Fruit fly (Drosophila melanogaster): ENCODE results near the gene CG14974.

Gene CG14974

DNA sequence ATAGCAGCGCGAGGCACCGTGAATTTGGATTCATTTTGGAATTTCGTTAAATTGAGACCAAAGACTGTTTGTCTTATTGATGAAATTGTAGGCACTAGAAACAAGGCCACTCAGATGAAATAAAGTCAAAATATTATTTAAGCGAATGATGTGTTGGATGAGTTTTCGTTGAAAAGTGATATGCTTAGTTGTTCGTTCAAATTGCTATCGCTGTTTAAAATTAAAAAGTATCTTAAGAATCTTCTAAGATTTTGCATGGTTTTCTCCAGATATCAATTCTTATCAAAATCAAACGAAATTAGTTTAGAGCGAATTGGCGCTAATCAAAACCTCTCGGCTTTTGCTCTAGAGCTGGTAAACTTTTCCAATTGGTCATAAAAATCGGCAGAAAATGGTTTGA lies at the start of gene CG14974:
CG14974 (minus strand) TSS at position 101 of the 400 bp plus-strand sequence.
- TF ChIP-seq CG8478 (optimal IDR thresholded peaks at IDR 0.05), result no peak

DNA sequence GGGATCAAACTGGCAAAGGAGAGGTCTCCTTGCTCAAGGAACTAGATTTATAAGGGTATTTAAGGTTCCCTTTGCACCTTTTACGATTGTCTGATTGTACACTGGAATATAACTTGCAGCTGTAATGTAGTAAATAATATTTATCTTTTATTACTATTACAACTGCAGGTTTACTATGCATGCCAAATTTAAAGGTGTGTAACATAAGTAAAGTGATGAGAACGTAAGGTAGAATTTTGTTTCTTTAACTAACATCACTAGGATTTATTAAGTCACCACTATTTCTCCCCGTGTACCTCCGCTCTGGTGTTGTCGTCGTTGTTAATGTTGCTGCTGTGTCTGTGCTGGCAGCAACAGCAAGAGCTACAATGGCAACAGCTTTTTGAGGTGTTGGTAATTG lies 46.8 kb upstream of the CG14974 start:
- TF ChIP-seq CG8478 (optimal IDR thresholded peaks at IDR 0.05) (no peak), CTCF (optimal IDR thresholded peaks at IDR 0.05) (no peak)

DNA sequence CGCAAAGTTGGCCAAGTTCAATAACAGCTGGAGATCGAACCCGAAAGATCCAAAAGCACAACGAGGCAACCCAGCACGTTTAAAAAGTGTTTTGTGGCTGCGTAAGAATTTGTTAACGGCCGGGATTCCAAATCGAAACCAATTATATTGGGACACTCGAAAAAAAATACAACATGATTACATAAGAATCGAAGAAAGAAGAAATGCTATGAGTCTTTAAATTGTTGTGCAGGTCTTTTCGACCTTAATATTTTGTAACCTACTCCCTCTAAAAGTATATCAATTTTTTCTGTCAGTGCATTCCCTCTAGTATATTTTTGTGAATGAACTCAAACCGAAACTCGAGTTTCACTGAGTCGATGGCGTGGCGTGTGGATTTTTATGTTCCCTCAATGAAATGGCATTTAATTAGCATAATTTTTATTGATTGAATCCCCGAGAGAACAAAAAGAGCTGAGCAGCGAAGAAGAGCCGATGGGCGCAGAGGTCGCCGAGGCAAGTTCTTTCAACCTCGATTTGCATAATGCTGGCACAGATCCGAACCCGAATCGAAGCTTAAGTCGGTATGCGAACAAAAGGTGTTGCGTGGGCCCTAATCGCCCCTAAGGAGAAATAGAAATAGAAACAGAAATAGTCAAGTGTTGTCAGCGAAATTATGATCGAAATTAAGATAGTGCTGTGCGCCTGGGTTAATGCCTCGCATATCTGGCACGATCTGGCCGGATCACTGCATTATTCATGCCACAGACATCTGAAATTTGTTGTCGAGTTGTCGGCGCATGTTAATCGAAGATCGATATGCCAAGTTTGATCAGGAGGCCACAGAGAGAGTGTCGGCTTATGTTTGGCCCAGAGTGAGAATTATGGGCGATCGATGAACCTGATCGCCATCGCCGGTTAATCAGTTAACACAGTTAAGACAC lies 44.7 kb upstream of the CG14974 start:
- no peak for TF ChIP-seq CTCF (optimal IDR thresholded peaks at IDR 0.05)
- TF ChIP-seq CG8478 (optimal IDR thresholded peaks at IDR 0.05), result no peak

DNA sequence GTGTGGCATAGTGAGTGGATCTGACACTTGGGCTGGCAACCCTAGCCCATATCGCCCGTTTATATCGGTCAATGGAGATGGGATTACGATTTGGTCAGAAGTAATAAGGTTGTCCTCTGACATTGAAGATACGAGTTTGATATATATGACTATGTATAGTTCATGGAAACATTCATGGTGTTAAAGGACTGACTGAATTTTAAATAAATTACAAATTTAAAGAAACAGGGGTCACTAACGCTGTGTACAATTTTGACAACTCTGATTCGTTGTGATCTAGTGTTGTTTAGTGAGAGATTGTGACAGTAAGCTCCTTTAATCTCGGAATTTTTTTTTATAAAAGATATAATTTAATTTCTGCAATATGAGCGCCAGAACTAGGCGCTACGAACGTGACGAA lies 37.9 kb upstream of the CG14974 start, which contains the start of gene CG43098:
CG43098 (plus strand) TSS at position 301 of the 400 bp plus-strand sequence.
- TF ChIP-seq CG8478 (optimal IDR thresholded peaks at IDR 0.05) (no peak), CTCF (optimal IDR thresholded peaks at IDR 0.05) (no peak)

DNA sequence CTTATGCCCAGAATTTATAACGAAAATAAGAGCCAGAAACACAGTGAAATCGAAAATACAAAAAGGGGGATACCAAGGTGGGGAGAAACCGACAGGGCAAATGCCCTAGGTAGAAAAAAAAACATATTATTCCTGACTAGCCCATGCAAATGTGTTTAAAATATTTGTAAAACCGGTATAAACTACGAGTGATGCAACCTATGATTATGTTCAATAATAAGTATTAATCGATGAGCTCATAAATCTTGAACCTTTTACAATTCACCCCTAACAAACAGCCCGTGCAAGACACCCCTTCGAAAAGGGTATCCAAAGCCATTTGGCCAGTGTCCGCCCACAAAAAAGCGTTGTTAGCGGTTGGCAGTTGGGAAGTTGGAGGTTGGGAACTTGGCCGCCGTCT lies 37.1 kb upstream of the CG14974 start:
- TF ChIP-seq CTCF (optimal IDR thresholded peaks at IDR 0.05), result no peak
- TF ChIP-seq CG8478 (optimal IDR thresholded peaks at IDR 0.05), result no peak

DNA sequence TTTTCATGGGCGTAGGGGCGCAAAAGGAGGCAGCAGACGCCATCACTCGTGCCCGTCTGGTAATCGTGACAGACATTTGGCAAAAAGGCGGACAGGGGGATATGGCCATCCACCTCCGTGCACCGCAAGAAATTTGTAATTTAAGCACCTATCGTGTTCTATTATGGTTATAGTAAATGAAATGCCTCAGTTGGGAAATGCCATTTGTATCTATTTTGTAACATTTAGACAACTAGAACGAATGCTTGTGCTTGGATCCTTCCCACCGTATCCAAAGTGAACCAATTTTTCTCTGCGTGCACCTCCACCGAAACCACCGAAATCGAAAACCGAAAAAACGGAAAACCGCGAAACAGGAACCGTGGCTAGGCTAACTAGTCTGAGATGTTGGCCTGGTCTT lies 36.0 kb upstream of the CG14974 start:
- TF ChIP-seq CG8478 (optimal IDR thresholded peaks at IDR 0.05) (no peak), CTCF (optimal IDR thresholded peaks at IDR 0.05) (no peak)

DNA sequence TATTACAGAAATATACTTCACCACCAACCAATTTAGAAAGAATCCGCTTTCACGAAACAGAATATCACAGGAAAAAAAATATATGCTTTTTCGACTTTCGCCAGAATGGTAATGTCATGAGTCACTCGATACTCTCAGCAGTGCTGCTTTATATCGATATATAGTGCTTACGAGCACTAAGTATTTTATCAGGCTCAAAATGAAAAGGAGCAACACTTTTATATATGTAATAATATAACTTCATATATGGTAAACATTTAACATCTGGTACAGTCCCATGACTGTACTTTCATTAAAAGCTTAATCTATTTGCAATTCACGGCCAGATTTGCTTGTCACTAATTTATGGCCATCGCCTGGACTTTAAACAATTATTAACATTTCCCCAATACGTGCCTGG lies 33.8 kb upstream of the CG14974 start, which contains the start of gene CG10862:
CG10862 (minus strand) TSS at position 101 of the 400 bp plus-strand sequence.
- no peak for TF ChIP-seq CTCF (optimal IDR thresholded peaks at IDR 0.05)
- TF ChIP-seq CG8478 (optimal IDR thresholded peaks at IDR 0.05), result no peak

DNA sequence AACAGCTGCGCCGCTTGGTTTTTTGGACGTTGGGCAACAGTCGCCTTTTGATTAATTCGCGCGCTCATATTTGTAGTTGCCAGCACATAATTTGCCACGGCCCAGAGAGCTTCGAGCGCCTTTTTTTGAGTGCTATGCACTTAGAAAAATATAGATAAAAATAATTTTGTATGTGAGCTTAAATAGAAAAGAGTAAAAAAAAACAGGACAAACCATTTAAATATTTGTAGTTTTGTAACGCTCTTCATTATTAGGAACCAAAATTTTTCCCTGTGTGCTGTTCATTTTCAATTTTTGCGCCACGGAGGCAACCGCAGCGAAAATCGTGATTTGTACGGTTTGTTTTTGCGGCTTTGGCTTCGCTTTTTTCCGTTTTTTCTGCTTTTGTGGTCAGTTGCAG lies 28.7 kb upstream of the CG14974 start:
- TF ChIP-seq CTCF (optimal IDR thresholded peaks at IDR 0.05) (no peak), CG8478 (optimal IDR thresholded peaks at IDR 0.05) (no peak)

DNA sequence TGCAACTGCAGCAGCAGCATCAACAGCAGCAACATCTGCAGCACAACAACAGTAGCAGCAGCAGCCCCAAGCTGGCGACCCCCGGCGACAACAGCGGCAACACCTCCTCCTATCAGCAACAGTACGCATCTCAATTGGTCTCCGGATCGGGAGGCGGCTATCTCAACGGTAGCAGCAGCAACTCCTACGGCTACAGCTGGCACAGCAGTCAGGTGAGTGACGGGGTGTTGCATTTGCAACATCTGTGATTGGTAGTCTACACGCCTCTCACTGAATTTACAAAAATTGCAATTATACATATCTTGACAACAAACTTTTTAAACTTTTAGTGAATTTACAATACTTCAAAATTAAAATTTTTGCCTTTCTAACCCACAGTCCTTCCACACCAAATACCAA lies 25.5 kb upstream of the CG14974 start:
- TF ChIP-seq CG8478 (optimal IDR thresholded peaks at IDR 0.05) (no peak), CTCF (optimal IDR thresholded peaks at IDR 0.05) (no peak)

DNA sequence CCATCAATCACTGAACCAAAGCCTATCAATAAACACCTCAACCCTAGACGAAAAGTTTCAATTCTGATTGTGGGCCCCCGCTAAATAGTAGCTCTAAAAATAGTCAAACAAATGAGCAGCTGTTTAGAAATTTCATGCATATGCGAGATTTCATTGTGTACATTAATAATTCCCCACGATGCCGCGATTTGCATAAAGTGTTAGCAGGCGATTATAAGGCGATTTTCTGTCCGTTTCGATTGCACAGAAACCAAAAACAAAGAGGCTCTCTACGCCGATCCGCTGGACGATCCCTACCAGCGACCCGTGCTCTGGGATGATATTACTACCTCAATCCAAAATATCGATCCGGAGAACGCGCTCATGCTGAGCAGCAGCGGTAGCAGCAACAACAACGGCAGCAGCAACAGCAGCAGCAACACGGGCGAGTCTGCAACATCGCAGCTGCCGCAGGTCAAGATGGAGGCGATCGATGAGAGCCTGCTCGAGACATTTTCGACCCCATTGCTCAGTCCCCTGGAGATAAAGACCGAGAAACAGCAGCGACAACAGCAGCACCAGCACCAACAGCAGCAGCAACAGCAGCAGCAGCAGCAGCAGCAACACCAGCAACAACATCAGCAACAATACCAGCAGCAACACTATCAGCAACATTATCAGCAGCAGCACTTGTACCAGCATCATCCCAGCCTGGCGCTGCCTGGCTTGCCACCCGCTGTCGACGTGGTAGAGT lies 25.0 kb upstream of the CG14974 start:
- TF ChIP-seq CTCF (optimal IDR thresholded peaks at IDR 0.05) (no peak), CG8478 (optimal IDR thresholded peaks at IDR 0.05) (no peak)

DNA sequence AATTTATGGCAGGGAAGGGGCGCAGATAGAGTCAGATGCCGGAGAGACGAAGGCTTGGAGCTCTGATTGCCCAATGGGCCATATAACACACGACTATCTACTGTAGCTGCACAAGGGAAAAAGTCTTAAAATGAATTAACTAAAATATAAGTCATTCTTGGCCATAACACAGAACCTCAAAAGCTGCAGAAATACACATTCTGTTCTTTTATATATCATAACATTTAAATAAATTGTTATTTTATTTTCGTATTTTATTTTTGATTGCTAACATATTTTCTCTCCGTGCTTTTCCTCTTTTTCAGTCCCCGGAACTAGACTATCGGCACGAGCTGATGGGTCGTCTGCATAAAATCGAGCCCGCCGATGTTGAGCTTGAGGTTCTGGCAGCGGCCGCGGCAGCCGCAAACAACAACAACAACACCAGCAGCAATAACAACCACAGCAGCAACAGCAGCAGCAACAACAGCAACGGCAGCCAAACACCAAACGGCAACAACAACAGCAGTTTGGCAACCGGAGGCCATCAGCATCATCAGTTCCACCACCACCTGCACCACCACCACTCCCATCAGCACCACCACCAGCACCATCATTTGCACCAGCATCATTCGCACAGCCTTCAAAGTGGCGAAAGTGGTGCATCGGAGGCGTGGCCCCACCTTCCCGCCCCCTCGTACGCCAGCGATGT lies 23.6 kb upstream of the CG14974 start:
- TF ChIP-seq CG8478 (optimal IDR thresholded peaks at IDR 0.05) (no peak), CTCF (optimal IDR thresholded peaks at IDR 0.05) (no peak)

DNA sequence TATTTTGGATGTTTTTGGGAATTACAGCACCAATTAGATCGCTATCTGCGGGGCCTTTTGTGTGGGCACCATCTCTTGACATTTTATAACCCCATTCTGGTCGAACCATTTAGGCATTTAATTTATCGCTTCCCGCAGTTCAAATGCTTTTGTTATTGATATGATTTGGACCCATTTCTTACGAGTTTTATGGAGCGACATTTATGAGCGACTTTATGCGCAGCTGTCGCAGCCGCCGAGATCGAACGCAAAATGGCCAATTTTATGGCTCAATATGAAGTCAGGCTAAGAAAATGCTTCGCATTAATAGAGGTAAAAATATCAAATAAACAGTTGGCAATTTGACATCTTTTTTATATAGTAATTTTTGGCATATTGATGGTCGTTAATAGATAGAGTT lies 20.1 kb upstream of the CG14974 start:
- TF ChIP-seq CTCF (optimal IDR thresholded peaks at IDR 0.05) (no peak), CG8478 (optimal IDR thresholded peaks at IDR 0.05) (no peak)

DNA sequence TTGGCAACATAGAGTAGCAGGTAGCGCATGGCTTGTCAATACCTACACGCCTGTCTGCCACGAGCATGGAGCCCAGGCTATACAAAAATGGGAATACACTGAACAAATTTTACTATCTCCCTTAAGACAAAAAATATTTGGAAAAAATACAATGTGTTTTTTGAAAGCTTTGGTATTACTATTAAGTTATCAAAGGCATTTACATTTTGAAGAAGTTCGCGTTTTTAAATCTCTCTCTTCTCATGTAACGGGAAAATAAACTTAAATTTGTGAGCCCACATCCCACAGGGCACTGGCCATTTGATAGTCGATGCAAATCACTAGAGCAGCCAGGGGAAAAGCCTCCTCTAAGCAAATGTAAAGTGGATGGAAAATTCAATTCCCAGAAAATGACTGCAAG lies 18.5 kb upstream of the CG14974 start:
- TF ChIP-seq CTCF (optimal IDR thresholded peaks at IDR 0.05) (no peak), CG8478 (optimal IDR thresholded peaks at IDR 0.05) (no peak)

DNA sequence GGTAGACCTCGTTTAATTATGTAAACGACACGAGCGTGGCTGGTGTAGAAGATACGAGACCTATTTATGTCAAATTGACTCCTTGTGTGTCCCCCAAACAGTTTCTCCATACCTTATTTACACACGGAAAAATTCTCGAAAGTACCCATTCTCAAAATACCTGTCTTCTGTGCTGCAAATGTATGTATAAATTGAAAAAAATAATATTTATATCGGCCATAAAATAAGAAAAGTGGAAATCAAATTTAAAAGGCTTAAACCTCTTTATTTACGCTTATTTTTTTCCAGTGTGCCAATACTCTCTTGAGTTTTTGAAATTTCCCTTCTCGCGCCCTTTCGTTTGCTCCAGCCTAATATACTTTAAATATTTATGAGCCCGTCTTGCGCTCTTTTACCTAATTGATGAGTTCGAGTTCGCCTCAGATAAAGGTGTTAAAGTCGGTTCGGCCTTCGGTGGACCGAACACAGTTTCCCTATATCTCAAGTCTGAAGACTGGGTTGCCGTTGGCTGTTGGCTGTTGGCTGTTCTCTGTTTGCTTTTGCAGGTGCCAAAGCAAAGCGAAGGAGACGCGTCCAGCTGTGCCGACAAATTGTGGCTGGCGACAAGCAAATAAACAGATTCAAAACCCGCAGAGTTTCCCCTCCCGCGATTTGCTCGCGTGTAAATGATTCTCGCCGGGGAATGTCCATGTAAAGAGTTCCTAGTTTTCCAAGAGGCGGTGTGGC lies 17.9 kb upstream of the CG14974 start:
- TF ChIP-seq CTCF (optimal IDR thresholded peaks at IDR 0.05) (no peak), CG8478 (optimal IDR thresholded peaks at IDR 0.05) (no peak)

Data from S2 (cell line).